Worm (Caenorhabditis elegans): ENCODE measurements around the gene nhr-233.

- TF ChIP-seq unc-62 (GFP tag; optimal IDR thresholded peaks at IDR 0.05) (no peak), flh-1 (GFP tag; optimal IDR thresholded peaks at IDR 0.05) (no peak)
These were observed 33.9 kb downstream of the nhr-233 start, which contains the start of gene Y32B12B.1 for ce11 chrV:16536701-16537100.
